Fruit fly (Drosophila melanogaster): Measurements from ENCODE around the gene mei-41.
A peak's percentile ranks its signal among the peaks of the same experiment; 100 is the strongest.

mei-41 gene

DNA sequence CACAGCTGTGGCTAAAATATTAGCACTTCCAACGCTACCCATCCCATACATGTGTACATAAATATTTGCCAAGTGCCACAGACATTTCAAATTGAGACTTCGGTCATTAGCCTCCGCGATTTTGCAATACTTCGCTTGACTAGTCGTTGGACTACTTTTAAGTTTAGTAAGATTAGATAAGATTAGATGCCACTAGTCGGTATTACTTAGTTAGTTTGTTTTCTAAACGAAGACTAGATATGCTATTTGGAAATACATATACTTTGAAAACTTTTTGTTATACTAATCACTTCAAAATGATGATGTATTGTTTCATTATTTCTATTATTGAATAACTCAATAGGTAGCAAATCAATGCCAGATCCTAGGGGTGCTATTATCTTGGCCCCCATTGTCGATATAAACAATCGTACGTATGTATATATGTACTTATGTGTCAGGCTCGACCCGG, 5.5 kb upstream of the mei-41 start (continued):
- TF ChIP-seq CG18476 (GFP tag; optimal IDR thresholded peaks at IDR 0.05) = no peak
- no peak for TF ChIP-seq CG4707 (GFP tag; optimal IDR thresholded peaks at IDR 0.05)
- no peak for TF ChIP-seq wek (GFP tag; optimal IDR thresholded peaks at IDR 0.05)
- no peak for TF ChIP-seq pita (GFP tag; optimal IDR thresholded peaks at IDR 0.05)
- peak; percentile 38 for TF ChIP-seq bab2 (GFP tag; optimal IDR thresholded peaks at IDR 0.05)
- no peak for TF ChIP-seq CTCF (GFP tag; optimal IDR thresholded peaks at IDR 0.05)
- no peak for TF ChIP-seq CG1602 (GFP tag; optimal IDR thresholded peaks at IDR 0.05)
- TF ChIP-seq sob (GFP tag; IDR thresholded peaks at IDR 0.05) = no peak
- TF ChIP-seq Meics (GFP tag; optimal IDR thresholded peaks at IDR 0.05) = peak; percentile 52
- TF ChIP-seq CG6813 (GFP tag; optimal IDR thresholded peaks at IDR 0.05) = peak; percentile 14
- no peak for TF ChIP-seq aop (GFP tag; IDR thresholded peaks at IDR 0.05)
- peak; percentile 37 for TF ChIP-seq schlank (tag; optimal IDR thresholded peaks at IDR 0.05)
- TF ChIP-seq Dref (GFP tag; IDR thresholded peaks at IDR 0.05) = no peak
- TF ChIP-seq Fer1 (GFP tag; optimal IDR thresholded peaks at IDR 0.05) = peak; percentile 51
- TF ChIP-seq prd (optimal IDR thresholded peaks at IDR 0.05) = no peak
- no peak for TF ChIP-seq prd (GFP tag; IDR thresholded peaks at IDR 0.05)
- 0 out of 2 replicates have a peak, but pooled peaks have one; percentile 22 for TF ChIP-seq vvl (GFP tag; IDR thresholded peaks at IDR 0.05)
- no peak for TF ChIP-seq Gsc (GFP tag; IDR thresholded peaks at IDR 0.05)
- peak; percentile 31 for TF ChIP-seq HmgZ (tag; optimal IDR thresholded peaks at IDR 0.05)
- no peak for TF ChIP-seq ERR (GFP tag; optimal IDR thresholded peaks at IDR 0.05)
- TF ChIP-seq crc (GFP tag; optimal IDR thresholded peaks at IDR 0.05) = no peak
- TF ChIP-seq NC2α (GFP tag; optimal IDR thresholded peaks at IDR 0.05) = no peak
- peak; percentile 67 for TF ChIP-seq CG6765 (GFP tag; optimal IDR thresholded peaks at IDR 0.05)
- TF ChIP-seq Rfx (GFP tag; IDR thresholded peaks at IDR 0.05) = peak; percentile 19; the same call in 1 of the 2 replicates
- 0 out of 2 replicates have a peak, but pooled peaks have one; percentile 30 for TF ChIP-seq ssp (GFP tag; IDR thresholded peaks at IDR 0.05)
- no peak for TF ChIP-seq en (GFP tag; optimal IDR thresholded peaks at IDR 0.05)
- TF ChIP-seq fd102C (GFP tag; optimal IDR thresholded peaks at IDR 0.05) = no peak
- no peak for TF ChIP-seq CG32767 (GFP tag; IDR thresholded peaks at IDR 0.05)
- no peak for TF ChIP-seq klu (GFP tag; IDR thresholded peaks at IDR 0.05)
- TF ChIP-seq CG8765 (GFP tag; IDR thresholded peaks at IDR 0.05) = no peak
- TF ChIP-seq dati (GFP tag; IDR thresholded peaks at IDR 0.05) = no peak
- TF ChIP-seq HLH3B (GFP tag; IDR thresholded peaks at IDR 0.05) = no peak
- TF ChIP-seq stwl (tag; optimal IDR thresholded peaks at IDR 0.05) = no peak
- no peak for TF ChIP-seq CG12155 (GFP tag; optimal IDR thresholded peaks at IDR 0.05)
- no peak for TF ChIP-seq CG1024 (GFP tag; IDR thresholded peaks at IDR 0.05)
- TF ChIP-seq CG16813 (GFP tag; IDR thresholded peaks at IDR 0.05; ENCODE audit: partially characterized antibody) = no peak
- no peak for TF ChIP-seq CG11085 (GFP tag; IDR thresholded peaks at IDR 0.05)
- TF ChIP-seq Camta (GFP tag; optimal IDR thresholded peaks at IDR 0.05) = no peak
- TF ChIP-seq pan (optimal IDR thresholded peaks at IDR 0.05) = no peak
- TF ChIP-seq pan (GFP tag; optimal IDR thresholded peaks at IDR 0.05 in 1 of 2, IDR thresholded peaks at IDR 0.05 in 1 of 2) = no peak
- TF ChIP-seq CG11723 (GFP tag; optimal IDR thresholded peaks at IDR 0.05) = peak; percentile 7
- TF ChIP-seq Dll (GFP tag; IDR thresholded peaks at IDR 0.05; ENCODE audit: partially characterized antibody) = no peak
- TF ChIP-seq Max (GFP tag; optimal IDR thresholded peaks at IDR 0.05) = peak; percentile 7
- TF ChIP-seq peb (GFP tag; IDR thresholded peaks at IDR 0.05) = no peak
- peak; percentile 38 for TF ChIP-seq mirr (GFP tag; optimal IDR thresholded peaks at IDR 0.05)
- no peak for TF ChIP-seq CG13123 (GFP tag; optimal IDR thresholded peaks at IDR 0.05)
- no peak for TF ChIP-seq Vsx1 (GFP tag; optimal IDR thresholded peaks at IDR 0.05)
- peak; percentile 54 for TF ChIP-seq exex (tag; optimal IDR thresholded peaks at IDR 0.05)
- peak; percentile 18 for TF ChIP-seq B-H2 (GFP tag; optimal IDR thresholded peaks at IDR 0.05)
- no peak for TF ChIP-seq D19A (tag; optimal IDR thresholded peaks at IDR 0.05)
- no peak for TF ChIP-seq Doc3 (GFP tag; IDR thresholded peaks at IDR 0.05; ENCODE audit: partially characterized antibody)
- no peak for TF ChIP-seq Oaz (GFP tag; IDR thresholded peaks at IDR 0.05)
- TF ChIP-seq emc (GFP tag; optimal IDR thresholded peaks at IDR 0.05) = no peak

All from whole organism, embryonic.